Worm (Caenorhabditis elegans): ENCODE data around the gene spe-10.

Gene spe-10

ce11 chrV:10371951-10372350, 12.1 kb upstream of the spe-10 start, which contains the start of gene ugt-49:
TSS of gene ugt-49 (plus strand) at chrV:10372321.
- no peak for TF ChIP-seq ceh-9 (tag; optimal IDR thresholded peaks at IDR 0.05)
- no peak for TF ChIP-seq nhr-77 (tag; optimal IDR thresholded peaks at IDR 0.05)
- no peak for TF ChIP-seq mml-1 (tag; optimal IDR thresholded peaks at IDR 0.05)
- peak; percentile 63 for TF ChIP-seq elt-2 (tag; optimal IDR thresholded peaks at IDR 0.05)
- TF ChIP-seq ztf-11 (tag; optimal IDR thresholded peaks at IDR 0.05) = no peak
- peak; percentile 23 for TF ChIP-seq pha-4 (tag; optimal IDR thresholded peaks at IDR 0.05)
- peak; percentile 40 for TF ChIP-seq pqm-1 (tag; optimal IDR thresholded peaks at IDR 0.05)
- TF ChIP-seq daf-12 (tag; optimal IDR thresholded peaks at IDR 0.05) = no peak

ce11 chrV:10379293-10379692, 4.8 kb upstream of the spe-10 start, which contains the start of gene AC3.12:
TSS of gene AC3.12 (minus strand) at chrV:10379393.
- TF ChIP-seq egl-27 (tag; optimal IDR thresholded peaks at IDR 0.05) = no peak
- TF ChIP-seq ceh-16 (tag; optimal IDR thresholded peaks at IDR 0.05) = no peak
- no peak for TF ChIP-seq lin-15B (tag; optimal IDR thresholded peaks at IDR 0.05)
- no peak for TF ChIP-seq nhr-28 (tag; optimal IDR thresholded peaks at IDR 0.05)
- no peak for TF ChIP-seq tbx-2 (tag; optimal IDR thresholded peaks at IDR 0.05)
- no peak for TF ChIP-seq skn-1 (tag; optimal IDR thresholded peaks at IDR 0.05)
- TF ChIP-seq ama-1 (optimal IDR thresholded peaks at IDR 0.05) = no peak
- no peak for TF ChIP-seq ztf-4 (tag; optimal IDR thresholded peaks at IDR 0.05)
- TF ChIP-seq sea-2 (GFP tag; optimal IDR thresholded peaks at IDR 0.05) = no peak
- no peak for TF ChIP-seq ZK546.5 (tag; optimal IDR thresholded peaks at IDR 0.05)
- no peak for TF ChIP-seq aly-2 (tag; optimal IDR thresholded peaks at IDR 0.05)
- no peak for TF ChIP-seq elt-3 (tag; optimal IDR thresholded peaks at IDR 0.05)
- TF ChIP-seq fos-1 (tag; optimal IDR thresholded peaks at IDR 0.05) = no peak
- no peak for TF ChIP-seq zag-1 (tag; optimal IDR thresholded peaks at IDR 0.05)
- no peak for TF ChIP-seq nhr-76 (tag; optimal IDR thresholded peaks at IDR 0.05)
- TF ChIP-seq lin-39 (tag; optimal IDR thresholded peaks at IDR 0.05) = no peak

ce11 chrV:10379761-10380160, 4.3 kb upstream of the spe-10 start:
- TF ChIP-seq egl-27 (tag; optimal IDR thresholded peaks at IDR 0.05) (no peak), fkh-10 (GFP tag; optimal IDR thresholded peaks at IDR 0.05) (no peak), mdl-1 (tag; optimal IDR thresholded peaks at IDR 0.05) (no peak), lsy-12 (tag; optimal IDR thresholded peaks at IDR 0.05) (no peak), nhr-28 (tag; optimal IDR thresholded peaks at IDR 0.05) (no peak), ZK546.5 (tag; optimal IDR thresholded peaks at IDR 0.05) (no peak), nhr-25 (tag; optimal IDR thresholded peaks at IDR 0.05) (no peak), nhr-237 (tag; optimal IDR thresholded peaks at IDR 0.05) (no peak)

ce11 chrV:10381726-10382125, 2.3 kb upstream of the spe-10 start, which contains the start of gene abu-1:
TSS of gene abu-1 (minus strand) at chrV:10381826.
- no peak for TF ChIP-seq nhr-12 (tag; optimal IDR thresholded peaks at IDR 0.05)
- no peak for TF ChIP-seq egl-27 (tag; optimal IDR thresholded peaks at IDR 0.05)
- no peak for TF ChIP-seq fkh-2 (tag; optimal IDR thresholded peaks at IDR 0.05)
- TF ChIP-seq nhr-11 (tag; optimal IDR thresholded peaks at IDR 0.05) = no peak

- TF ChIP-seq R02D3.7 (tag; optimal IDR thresholded peaks at IDR 0.05) = no peak
- no peak for TF ChIP-seq nfya-1 (tag; optimal IDR thresholded peaks at IDR 0.05; ENCODE audit: insufficient read depth)
- no peak for TF ChIP-seq unc-62 (GFP tag; optimal IDR thresholded peaks at IDR 0.05)
- TF ChIP-seq fkh-10 (GFP tag; optimal IDR thresholded peaks at IDR 0.05) = no peak
Measured at ce11 chrV:10382142-10382541, 1.9 kb upstream of the spe-10 start, which contains the start of gene pqn-2. TSS of gene pqn-2 (plus strand) at chrV:10382442.

ce11 chrV:10387412-10387811, 3.4 kb downstream of the spe-10 start:
- peak; percentile 24 for TF ChIP-seq nhr-25 (tag; optimal IDR thresholded peaks at IDR 0.05)
- TF ChIP-seq nhr-67 (tag; optimal IDR thresholded peaks at IDR 0.05) = no peak
- no peak for TF ChIP-seq elt-2 (tag; optimal IDR thresholded peaks at IDR 0.05)
- no peak for TF ChIP-seq snpc-4 (tag; optimal IDR thresholded peaks at IDR 0.05)
- peak; percentile 24 for TF ChIP-seq nhr-23 (tag; optimal IDR thresholded peaks at IDR 0.05)
- no peak for TF ChIP-seq sea-2 (GFP tag; optimal IDR thresholded peaks at IDR 0.05)
- TF ChIP-seq nhr-43 (tag; optimal IDR thresholded peaks at IDR 0.05; ENCODE audit: poor library complexity, severe bottlenecking) = no peak
- TF ChIP-seq eor-1 (tag; optimal IDR thresholded peaks at IDR 0.05) = no peak
- TF ChIP-seq nhr-76 (tag; optimal IDR thresholded peaks at IDR 0.05) = no peak
- no peak for TF ChIP-seq daf-12 (tag; optimal IDR thresholded peaks at IDR 0.05)
- peak in 1 of 3 experiments; percentile 35 for TF ChIP-seq elt-3 (tag; optimal IDR thresholded peaks at IDR 0.05)

Data from whole organism, L3 larva.